Worm (Caenorhabditis elegans) whole organism, young adult: ENCODE results near the gene unc-80.

Experiments
- bed-2 ChIP-seq: fragments of 200-800 bp; sonication (Bioruptor generic); IDR thresholded peaks from 2 replicates; pipeline ENCODE4 v1.3.6; 2022; ENCODE audit warnings: missing genetic modification reagents, missing genetic modification characterization, missing compliant biosample characterization
- unc-62 ChIP-seq: fragments of 150-350 bp; optimal IDR thresholded peaks from 2 replicates; lab custom pipeline; 2014; ENCODE audit warnings: missing biosample characterization, missing genetic modification reagents, missing genetic modification characterization

- TF ChIP-seq bed-2 (GFP tag; lab: Robert Waterston, UW) (no peak), unc-62 (GFP tag; lab: Kevin White, UChicago) (no peak)
These were observed 18.3 kb upstream of the unc-80 start, which contains the start of gene try-4 for ce11 chrV:20861080-20861479.
